Fruit fly (Drosophila melanogaster) whole organism, embryonic: ENCODE measurements around the gene scny.
A peak's percentile ranks its signal among the peaks of the same experiment; 100 is the strongest.

ENCODE experiments used
- Ada2b ChIP-seq: fragments of 200-800 bp; sonication (Bioruptor generic); IDR thresholded peaks from 2 replicates; pipeline ENCODE4 v1.3.6; 2022; ENCODE audit warnings: missing biosample characterization, missing genetic modification characterization
- B-H2 ChIP-seq: fragments of 200-800 bp; sonication (Bioruptor generic); optimal IDR thresholded peaks from 2 replicates; lab custom pipeline; 2018; ENCODE audit warnings: missing biosample characterization, mild to moderate bottlenecking, missing genetic modification characterization
- BtbVII ChIP-seq: fragments of 200-800 bp; sonication (Bioruptor generic); optimal IDR thresholded peaks from 3 replicates; lab custom pipeline; 2017; ENCODE audit warnings: missing biosample characterization, mild to moderate bottlenecking, missing genetic modification characterization
- CG1024 ChIP-seq: fragments of 200-800 bp; sonication (Bioruptor generic); IDR thresholded peaks from 2 replicates; pipeline ENCODE4 v1.3.6; 2022; ENCODE audit warnings: missing biosample characterization, missing genetic modification characterization
- CG10321 ChIP-seq: fragments of 200-800 bp; sonication (Bioruptor generic); IDR thresholded peaks from 2 replicates; pipeline ENCODE4 v1.3.6; 2022; ENCODE audit warnings: missing biosample characterization, missing genetic modification characterization
- CG10654 ChIP-seq: fragments of 200-800 bp; sonication (Bioruptor generic); optimal IDR thresholded peaks from 2 replicates; lab custom pipeline; 2016; ENCODE audit warnings: missing biosample characterization, missing genetic modification characterization
- CG11456 ChIP-seq: fragments of 200-800 bp; sonication (Bioruptor generic); IDR thresholded peaks from 3 replicates; pipeline ENCODE4 v1.3.6; 2022; ENCODE audit warnings: missing biosample characterization, missing genetic modification characterization
- CG12299 ChIP-seq: fragments of 200-800 bp; sonication (Bioruptor generic); optimal IDR thresholded peaks from 2 replicates; lab custom pipeline; 2018; ENCODE audit warnings: missing biosample characterization, mild to moderate bottlenecking, missing genetic modification characterization
- CG14050 ChIP-seq: fragments of 200-800 bp; sonication (Bioruptor generic); IDR thresholded peaks from 3 replicates; pipeline ENCODE4 v1.3.6; 2022; ENCODE audit warnings: missing biosample characterization, missing genetic modification characterization
- CG14965 ChIP-seq: fragments of 200-800 bp; sonication (Bioruptor generic); optimal IDR thresholded peaks from 2 replicates; lab custom pipeline; 2016; ENCODE audit warnings: missing biosample characterization, missing genetic modification characterization, borderline replicate concordance
- CG16813 ChIP-seq: fragments of 200-800 bp; sonication (Bioruptor generic); IDR thresholded peaks from 3 replicates; pipeline ENCODE4 v1.3.6; 2022; ENCODE audit warnings: missing biosample characterization, missing genetic modification characterization; ENCODE audit not compliant: partially characterized antibody
- CG17385 ChIP-seq: fragments of 200-800 bp; sonication (Bioruptor generic); optimal IDR thresholded peaks from 3 replicates; lab custom pipeline; 2018; ENCODE audit warnings: missing biosample characterization, mild to moderate bottlenecking, missing genetic modification characterization
- CG17829 ChIP-seq: fragments of 200-800 bp; optimal IDR thresholded peaks from 2 replicates; lab custom pipeline; 2019; ENCODE audit warnings: missing biosample characterization, mild to moderate bottlenecking, missing genetic modification characterization, moderate library complexity
- CG2202 ChIP-seq: fragments of 200-800 bp; sonication (Bioruptor generic); optimal IDR thresholded peaks from 2 replicates; lab custom pipeline; 2018; ENCODE audit warnings: missing biosample characterization, mild to moderate bottlenecking, missing genetic modification characterization
- CG2875 ChIP-seq: fragments of 200-800 bp; sonication (Bioruptor generic); optimal IDR thresholded peaks from 2 replicates; lab custom pipeline; 2017; ENCODE audit warnings: missing biosample characterization, mild to moderate bottlenecking, missing genetic modification characterization, missing genetic modification reagents
- CG6791 ChIP-seq: fragments of 200-800 bp; sonication (Bioruptor generic); IDR thresholded peaks from 3 replicates; pipeline ENCODE4 v1.3.6; 2022; ENCODE audit warnings: missing biosample characterization, missing genetic modification characterization; ENCODE audit not compliant: partially characterized antibody
- CG7271 ChIP-seq: fragments of 200-800 bp; sonication (Bioruptor generic); optimal IDR thresholded peaks from 2 replicates; lab custom pipeline; 2018; ENCODE audit warnings: missing biosample characterization, mild to moderate bottlenecking, missing genetic modification characterization, moderate library complexity
- CG8359 ChIP-seq: fragments of 200-800 bp; sonication (Bioruptor generic); optimal IDR thresholded peaks from 2 replicates; lab custom pipeline; 2017; ENCODE audit warnings: missing biosample characterization, mild to moderate bottlenecking, missing genetic modification characterization, borderline replicate concordance
- CG9215 ChIP-seq: fragments of 200-800 bp; sonication (Bioruptor generic); IDR thresholded peaks from 2 replicates; pipeline ENCODE4 v1.3.6; 2022; ENCODE audit warnings: missing biosample characterization, missing genetic modification characterization
- CG9609 ChIP-seq: fragments of 200-800 bp; sonication (Bioruptor generic); optimal IDR thresholded peaks from 3 replicates; lab custom pipeline; 2016; ENCODE audit warnings: missing biosample characterization, missing genetic modification characterization
- CG9817 ChIP-seq: fragments of 200-800 bp; sonication (Bioruptor generic); optimal IDR thresholded peaks from 2 replicates; lab custom pipeline; 2018; ENCODE audit warnings: missing biosample characterization, mild to moderate bottlenecking, missing genetic modification characterization, moderate library complexity
- CoRest ChIP-seq: fragments of 200-800 bp; sonication (Bioruptor generic); optimal IDR thresholded peaks from 3 replicates; lab custom pipeline; 2018; ENCODE audit warnings: missing biosample characterization, mild to moderate bottlenecking, missing genetic modification characterization, moderate library complexity
- Gsc ChIP-seq: fragments of 200-800 bp; sonication (Bioruptor generic); IDR thresholded peaks from 2 replicates; pipeline ENCODE4 v1.3.6; 2022; ENCODE audit warnings: missing biosample characterization, missing genetic modification characterization
- H15 ChIP-seq: fragments of 200-800 bp; sonication (Bioruptor generic); IDR thresholded peaks from 3 replicates; pipeline ENCODE4 v1.3.6; 2022; ENCODE audit warnings: missing biosample characterization, missing genetic modification characterization
- Lpt ChIP-seq: fragments of >200 bp; optimal IDR thresholded peaks from 2 replicates; lab custom pipeline; 2018; ENCODE audit warnings: missing biosample characterization, missing genetic modification characterization
- Med ChIP-seq: fragments of 200-800 bp; sonication (Bioruptor generic); peaks from one replicate; lab custom pipeline; 2016; ENCODE audit warnings: missing biosample characterization, missing genetic modification characterization, mild to moderate bottlenecking, inconsistent platforms, moderate library complexity
- NK7.1 ChIP-seq: fragments of 200-800 bp; sonication (Bioruptor generic); optimal IDR thresholded peaks from 3 replicates; lab custom pipeline; 2016; ENCODE audit warnings: missing biosample characterization, missing genetic modification characterization
- Nf-YA ChIP-seq: fragments of 200-800 bp; sonication (Bioruptor generic); IDR thresholded peaks from 2 replicates; pipeline ENCODE4 v1.3.6; 2022; ENCODE audit warnings: missing biosample characterization, missing genetic modification characterization
- Rfx ChIP-seq: fragments of 200-800 bp; sonication (Bioruptor generic); IDR thresholded peaks from 2 replicates; pipeline ENCODE4 v1.3.6; 2022; ENCODE audit warnings: missing biosample characterization, missing genetic modification characterization
- Ssrp ChIP-seq: fragments of 200-800 bp; sonication (Bioruptor generic); optimal IDR thresholded peaks from 2 replicates; lab custom pipeline; 2018; ENCODE audit warnings: missing biosample characterization, mild to moderate bottlenecking, missing genetic modification characterization, moderate library complexity
- amos ChIP-seq: fragments of 200-800 bp; sonication (Bioruptor generic); IDR thresholded peaks from 2 replicates; pipeline ENCODE4 v1.3.6; 2022; ENCODE audit warnings: missing biosample characterization, missing genetic modification characterization; ENCODE audit not compliant: partially characterized antibody
- chinmo ChIP-seq: fragments of 200-800 bp; sonication (Bioruptor generic); IDR thresholded peaks from 4 replicates; pipeline ENCODE4 v1.3.6; 2022; ENCODE audit warnings: missing biosample characterization, missing genetic modification characterization; ENCODE audit not compliant: partially characterized antibody
- dysf ChIP-seq: fragments of 200-800 bp; sonication (Bioruptor generic); IDR thresholded peaks from 3 replicates; pipeline ENCODE4 v1.3.6; 2022; ENCODE audit warnings: missing biosample characterization, missing genetic modification characterization
- en ChIP-seq: fragments of 200-800 bp; sonication (Bioruptor generic); optimal IDR thresholded peaks from 2 replicates; lab custom pipeline; 2016; ENCODE audit warnings: missing biosample characterization, missing genetic modification characterization
- ewg ChIP-seq: fragments of 200-800 bp; sonication (Bioruptor generic); optimal IDR thresholded peaks from 3 replicates; lab custom pipeline; 2017; ENCODE audit warnings: mild to moderate bottlenecking, missing biosample characterization, missing genetic modification reagents, missing genetic modification characterization
- fu2 ChIP-seq: fragments of 200-800 bp; sonication (Bioruptor generic); optimal IDR thresholded peaks from 2 replicates; lab custom pipeline; 2016; ENCODE audit warnings: missing biosample characterization, missing genetic modification characterization
- gcm ChIP-seq: fragments of 200-800 bp; sonication (Bioruptor generic); optimal IDR thresholded peaks from 2 replicates; lab custom pipeline; 2019; ENCODE audit warnings: missing biosample characterization, mild to moderate bottlenecking, missing genetic modification characterization, moderate library complexity
- gem ChIP-seq: fragments of 200-800 bp; sonication (Bioruptor generic); optimal IDR thresholded peaks from 2 replicates; lab custom pipeline; 2019; ENCODE audit warnings: missing biosample characterization, mild to moderate bottlenecking, missing genetic modification characterization, moderate library complexity
- gsb-n ChIP-seq: fragments of 200-800 bp; sonication (Bioruptor generic); optimal IDR thresholded peaks from 3 replicates; lab custom pipeline; 2018; ENCODE audit warnings: missing biosample characterization, mild to moderate bottlenecking, missing genetic modification characterization
- mam ChIP-seq: fragments of 200-800 bp; sonication (Bioruptor generic); optimal IDR thresholded peaks from 3 replicates; lab custom pipeline; 2016; ENCODE audit warnings: missing biosample characterization, missing genetic modification characterization
- mld ChIP-seq: fragments of 200-800 bp; sonication (Bioruptor generic); IDR thresholded peaks from 3 replicates; pipeline ENCODE4 v1.3.6; 2022; ENCODE audit warnings: missing biosample characterization, missing genetic modification characterization; ENCODE audit not compliant: partially characterized antibody
- org-1 ChIP-seq: fragments of 200-800 bp; sonication (Bioruptor generic); optimal IDR thresholded peaks from 2 replicates; lab custom pipeline; 2017; ENCODE audit warnings: missing biosample characterization, missing genetic modification characterization
- pb ChIP-seq: fragments of 200-800 bp; sonication (Bioruptor generic); optimal IDR thresholded peaks from 3 replicates; lab custom pipeline; 2016; ENCODE audit warnings: missing biosample characterization, missing genetic modification characterization
- pho ChIP-seq: fragments of 200-800 bp; sonication (Bioruptor generic); optimal IDR thresholded peaks from 2 replicates; lab custom pipeline; 2016; ENCODE audit warnings: missing biosample characterization, missing genetic modification characterization
- schlank ChIP-seq: fragments of 200-800 bp; sonication (Bioruptor generic); optimal IDR thresholded peaks from 2 replicates; lab custom pipeline; 2018; ENCODE audit warnings: missing biosample characterization, mild to moderate bottlenecking, missing genetic modification characterization
- slbo ChIP-seq: fragments of 200-800 bp; sonication (Bioruptor generic); IDR thresholded peaks from 2 replicates; pipeline ENCODE4 v1.3.6; 2022; ENCODE audit warnings: missing biosample characterization, missing genetic modification characterization
- ssp ChIP-seq: fragments of 200-800 bp; sonication (Bioruptor generic); IDR thresholded peaks from 2 replicates; pipeline ENCODE4 v1.3.6; 2022; ENCODE audit warnings: missing biosample characterization, missing genetic modification characterization
- tll ChIP-seq, 2 experiments: fragments of 200-800 bp in 1 of 2; fragments of >200 bp in 1 of 2; sonication (Bioruptor generic) in 1 of 2; optimal IDR thresholded peaks; 2 replicates each; lab custom pipeline; 2017 to 2019; ENCODE audit warnings: missing biosample characterization in 2 of 2, missing genetic modification characterization in 2 of 2, mild to moderate bottlenecking in 1 of 2, moderate library complexity in 1 of 2

Gene scny

DNA sequence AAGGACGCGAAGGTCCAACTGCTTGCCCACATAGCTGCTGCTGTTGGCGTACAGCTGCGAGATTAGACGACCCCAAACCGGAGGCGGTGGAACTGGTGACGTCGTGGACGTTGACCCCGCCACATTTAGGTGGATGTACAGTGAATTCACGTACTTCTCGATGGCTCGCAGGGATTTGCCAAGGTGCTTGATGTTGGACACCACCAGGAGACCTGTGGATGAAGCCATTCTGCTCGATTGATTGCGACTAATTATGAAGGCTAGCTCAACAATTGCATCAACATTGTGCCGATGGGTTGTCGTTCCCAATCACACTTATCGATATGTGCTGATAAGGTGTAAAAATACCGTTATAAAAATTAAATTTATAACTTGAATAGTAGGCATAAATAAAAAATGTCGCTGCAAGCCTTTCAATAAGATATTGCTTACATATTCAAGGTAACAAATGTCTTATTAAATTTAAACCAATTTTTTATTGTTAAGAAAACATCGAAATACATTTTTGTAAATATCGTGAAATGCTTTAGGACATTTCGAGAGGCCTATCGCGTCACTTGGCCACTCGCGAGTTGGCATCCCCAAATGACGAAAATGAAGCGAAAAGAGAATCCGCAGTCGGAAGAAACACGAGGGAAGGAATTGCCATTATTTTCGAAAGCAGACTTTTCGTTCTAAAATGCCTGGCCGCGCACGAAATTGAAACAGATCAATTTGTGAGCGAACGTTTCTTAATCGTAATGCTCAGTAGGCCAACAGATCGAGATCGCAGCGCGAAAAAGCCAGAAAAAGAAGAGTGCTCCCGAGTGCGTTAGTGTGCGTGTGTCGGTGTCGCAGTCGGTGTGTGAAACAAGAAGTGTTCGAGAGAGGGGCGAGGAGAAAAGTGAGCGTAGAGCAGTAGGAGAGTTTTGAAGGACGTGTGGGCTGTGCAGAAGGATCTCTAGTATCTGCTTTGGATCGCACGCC, at the start of gene scny, which contains the start of gene Ppat-Dpck:
Gene scny (plus strand): TSS at position 471 of the 966 bp plus-strand sequence.
Gene Ppat-Dpck (minus strand): TSS at position 263 of the 966 bp plus-strand sequence.
- TF ChIP-seq CG14965 (GFP tag; lab: Kevin White, UChicago): no peak
- TF ChIP-seq Gsc (GFP tag; lab: Robert Waterston, UW): no peak
- no peak for TF ChIP-seq CG1024 (GFP tag; lab: Robert Waterston, UW)
- TF ChIP-seq Rfx (GFP tag; lab: Robert Waterston, UW): 0 out of 2 replicates have a peak, but pooled peaks have one; percentile 24
- TF ChIP-seq CG8359: no peak
- no peak for TF ChIP-seq CG9817 (tag; lab: Kevin White, UChicago)
- TF ChIP-seq CG9215 (GFP tag; lab: Robert Waterston, UW): no peak
- no peak for TF ChIP-seq CoRest (tag; lab: Kevin White, UChicago)
- peak; percentile 93 for TF ChIP-seq amos (GFP tag; lab: Robert Waterston, UW)
- no peak for TF ChIP-seq Lpt (GFP tag; lab: Kevin White, UChicago)
- peak; percentile 21 for TF ChIP-seq pho
- TF ChIP-seq CG10321: no peak
- TF ChIP-seq CG6791 (GFP tag; lab: Robert Waterston, UW): peak; percentile 88
- TF ChIP-seq ssp (GFP tag; lab: Robert Waterston, UW): no peak
- peak; percentile 72 for TF ChIP-seq Med
- no peak for TF ChIP-seq H15 (GFP tag; lab: Robert Waterston, UW)
- no peak for TF ChIP-seq CG2202 (tag; lab: Kevin White, UChicago)
- no peak for TF ChIP-seq CG7271 (tag; lab: Kevin White, UChicago)
- peak; percentile 14 for TF ChIP-seq CG17385
- no peak for TF ChIP-seq Ada2b
- no peak for TF ChIP-seq fu2 (GFP tag; lab: Kevin White, UChicago)
- TF ChIP-seq gcm: no peak
- TF ChIP-seq CG11456 (GFP tag; lab: Robert Waterston, UW): no peak
- no peak for TF ChIP-seq NK7.1 (GFP tag; lab: Kevin White, UChicago)
- TF ChIP-seq en: no peak
- no peak for TF ChIP-seq org-1 (GFP tag; lab: Kevin White, UChicago)
- TF ChIP-seq BtbVII (GFP tag; lab: Kevin White, UChicago): no peak
- peak; percentile 59 for TF ChIP-seq CG17829 (tag; lab: Kevin White, UChicago)
- TF ChIP-seq tll (GFP tag; optimal IDR thresholded peaks at IDR 0.05; lab: Kevin White, UChicago): peak in 1 of 2 experiments; percentile 22
- no peak for TF ChIP-seq ewg (GFP tag; lab: Kevin White, UChicago)
- TF ChIP-seq mld (GFP tag; lab: Robert Waterston, UW): peak; percentile 86; the same call in 2 of the 3 replicates
- TF ChIP-seq CG12299 (tag; lab: Kevin White, UChicago): peak; percentile 48
- TF ChIP-seq CG9609 (GFP tag; lab: Kevin White, UChicago): no peak
- no peak for TF ChIP-seq gem
- no peak for TF ChIP-seq slbo (GFP tag; lab: Robert Waterston, UW)
- TF ChIP-seq dysf (GFP tag; lab: Robert Waterston, UW): no peak
- peak; percentile 92 for TF ChIP-seq CG16813 (GFP tag; lab: Robert Waterston, UW)
- no peak for TF ChIP-seq Nf-YA
- TF ChIP-seq chinmo: peak; percentile 77; the same call in 2 of the 4 replicates
- TF ChIP-seq CG14050 (GFP tag; lab: Robert Waterston, UW): no peak
- no peak for TF ChIP-seq schlank (tag; lab: Kevin White, UChicago)
- peak; percentile 12 for TF ChIP-seq mam (GFP tag; lab: Kevin White, UChicago)
- no peak for TF ChIP-seq Ssrp (tag; lab: Kevin White, UChicago)
- TF ChIP-seq B-H2: peak; percentile 50
- no peak for TF ChIP-seq pb (GFP tag; lab: Kevin White, UChicago)
- no peak for TF ChIP-seq gsb-n (tag; lab: Kevin White, UChicago)
- no peak for TF ChIP-seq CG10654 (GFP tag; lab: Kevin White, UChicago)
- no peak for TF ChIP-seq CG2875 (GFP tag; lab: Kevin White, UChicago)
